Worm (Caenorhabditis elegans) whole organism, late embryonic: ENCODE results near the gene nhr-59.

Experiments
- F13H6.1 ChIP-seq: sonication (generic microtip); optimal IDR thresholded peaks from 2 replicates; lab custom pipeline; 2016; ENCODE audit warnings: missing genetic modification characterization, missing compliant biosample characterization
- Y22D7AL.16 ChIP-seq: sonication (generic microtip); optimal IDR thresholded peaks from 2 replicates; lab custom pipeline; 2016; ENCODE audit warnings: missing genetic modification characterization, missing compliant biosample characterization
- ceh-34 ChIP-seq: sonication (generic microtip); optimal IDR thresholded peaks from 2 replicates; lab custom pipeline; 2016; ENCODE audit warnings: mild to moderate bottlenecking, missing genetic modification characterization, missing compliant biosample characterization
- hlh-30 ChIP-seq: sonication (generic microtip); optimal IDR thresholded peaks from 2 replicates; lab custom pipeline; 2017; ENCODE audit warnings: antibody characterized with exemption, missing genetic modification characterization, missing compliant biosample characterization; ENCODE audit not compliant: insufficient read depth
- hlh-6 ChIP-seq: sonication (generic microtip); optimal IDR thresholded peaks from 2 replicates; lab custom pipeline; 2016; ENCODE audit warnings: missing genotype, missing genetic modification characterization, missing compliant biosample characterization
- lin-11 ChIP-seq: fragments of 200-800 bp; sonication (Bioruptor generic); optimal IDR thresholded peaks from 2 replicates; lab custom pipeline; 2018; ENCODE audit warnings: mild to moderate bottlenecking, missing genetic modification characterization, missing compliant biosample characterization
- nhr-11 ChIP-seq: fragments of 150-350 bp; optimal IDR thresholded peaks from 2 replicates; lab custom pipeline; 2014; ENCODE audit warnings: missing biosample characterization, missing genetic modification characterization
- pag-3 ChIP-seq: sonication (generic microtip); optimal IDR thresholded peaks from 2 replicates; lab custom pipeline; 2016; ENCODE audit warnings: missing compliant biosample characterization, missing genetic modification characterization, borderline replicate concordance
- pax-1 ChIP-seq: fragments of 150-350 bp; optimal IDR thresholded peaks from 2 replicates; lab custom pipeline; 2014; ENCODE audit warnings: missing biosample characterization, missing genetic modification characterization
- pqm-1 ChIP-seq: sonication (generic microtip); optimal IDR thresholded peaks from 2 replicates; lab custom pipeline; 2016; ENCODE audit warnings: missing genetic modification characterization, missing compliant biosample characterization
- sdc-2 ChIP-seq: sonication (generic microtip); optimal IDR thresholded peaks from 2 replicates; lab custom pipeline; 2016; ENCODE audit warnings: missing genotype, missing genetic modification characterization, missing compliant biosample characterization

ce11 chrV:2281499-2281898, 3.4 kb upstream of the nhr-59 start, which contains the start of gene nhr-228:
- TF ChIP-seq nhr-11 (no peak), sdc-2 (tag; lab: Kevin White, UChicago) (no peak), lin-11 (tag; lab: Kevin White, UChicago) (no peak), pax-1 (tag; lab: Kevin White, UChicago) (peak; percentile 18), pqm-1 (tag; lab: Kevin White, UChicago) (no peak), hlh-6 (tag; lab: Kevin White, UChicago) (no peak), pag-3 (no peak), hlh-30 (tag; lab: Kevin White, UChicago) (no peak), Y22D7AL.16 (tag; lab: Kevin White, UChicago) (no peak), ceh-34 (peak; percentile 35), F13H6.1 (tag; lab: Kevin White, UChicago) (no peak)
